Worm (Caenorhabditis elegans): ENCODE measurements around the gene ZC84.1.

DNA sequence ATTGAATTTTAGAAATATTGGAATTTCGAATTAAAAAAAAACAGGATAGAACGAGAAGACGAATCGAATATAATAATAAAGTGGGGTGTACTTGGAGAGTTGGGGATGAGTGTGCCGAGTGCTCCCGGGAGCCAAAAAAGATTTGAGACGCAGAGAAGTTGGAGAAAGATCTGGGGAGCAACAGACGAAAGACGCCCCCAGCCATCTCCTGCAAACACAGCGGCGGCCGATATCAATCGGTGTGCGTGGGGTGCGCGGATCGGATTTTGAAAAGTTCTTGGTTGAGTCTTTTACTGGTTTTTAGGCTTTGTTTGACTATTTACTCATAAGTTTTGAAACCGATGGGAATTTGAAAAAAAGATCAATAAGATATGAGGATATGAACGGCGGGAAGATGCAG lies 52.3 kb downstream of the ZC84.1 start, which contains the start of gene nhl-1:
- TF ChIP-seq ZK337.2 (GFP tag; IDR thresholded peaks at IDR 0.05) (no peak), ceh-82 (tag; optimal IDR thresholded peaks at IDR 0.05) (no peak)

Data from whole organism, L4 larva.